Fruit fly (Drosophila melanogaster): ENCODE results near the gene Jon65Aiv.

Jon65Aiv gene

dm6 chr3L:5999888-6000287 is 39.1 kb upstream of the Jon65Aiv start:
- TF ChIP-seq cnc (optimal IDR thresholded peaks at IDR 0.05) (no peak), toe (GFP tag; optimal IDR thresholded peaks at IDR 0.05) (no peak), cic (GFP tag; optimal IDR thresholded peaks at IDR 0.05) (no peak)

- no peak for TF ChIP-seq Crg-1 (GFP tag; optimal IDR thresholded peaks at IDR 0.05)
- TF ChIP-seq tj (GFP tag; optimal IDR thresholded peaks at IDR 0.05) = no peak
- TF ChIP-seq pad (GFP tag; optimal IDR thresholded peaks at IDR 0.05) = no peak
- TF ChIP-seq CG33017 (tag; optimal IDR thresholded peaks at IDR 0.05) = no peak
- no peak for TF ChIP-seq Mnt (GFP tag; optimal IDR thresholded peaks at IDR 0.05)
- TF ChIP-seq CG1620 (GFP tag; optimal IDR thresholded peaks at IDR 0.05) = no peak
- no peak for TF ChIP-seq bab1 (GFP tag; optimal IDR thresholded peaks at IDR 0.05)
- TF ChIP-seq CG5204 (GFP tag; optimal IDR thresholded peaks at IDR 0.05) = no peak
- no peak for TF ChIP-seq CG11617 (GFP tag; optimal IDR thresholded peaks at IDR 0.05)
- no peak for TF ChIP-seq CG12768 (GFP tag; optimal IDR thresholded peaks at IDR 0.05)
- no peak for TF ChIP-seq cic (GFP tag; optimal IDR thresholded peaks at IDR 0.05)
- TF ChIP-seq cnc (optimal IDR thresholded peaks at IDR 0.05) = no peak
- no peak for TF ChIP-seq kay (GFP tag; ENCODE audit: borderline replicate concordance)
- TF ChIP-seq CG7045 (GFP tag; optimal IDR thresholded peaks at IDR 0.05) = no peak
- no peak for TF ChIP-seq CG7101 (tag; optimal IDR thresholded peaks at IDR 0.05)
- no peak for TF ChIP-seq ovo (GFP tag; optimal IDR thresholded peaks at IDR 0.05)
- no peak for TF ChIP-seq toe (GFP tag; optimal IDR thresholded peaks at IDR 0.05)
- no peak for TF ChIP-seq CG14711 (tag; optimal IDR thresholded peaks at IDR 0.05)
These were observed 38.0 kb upstream of the Jon65Aiv start for dm6 chr3L:6000938-6001337.

dm6 chr3L:6010921-6011320 is 28.0 kb upstream of the Jon65Aiv start, which contains the start of gene alphaKap4:
TSS of gene alphaKap4 (minus strand) at chr3L:6011021.
- TF ChIP-seq Crg-1 (GFP tag; optimal IDR thresholded peaks at IDR 0.05) (no peak), Mnt (GFP tag; optimal IDR thresholded peaks at IDR 0.05) (no peak), pad (GFP tag; optimal IDR thresholded peaks at IDR 0.05) (no peak), Hr96 (GFP tag; optimal IDR thresholded peaks at IDR 0.05) (no peak), CG7045 (GFP tag; optimal IDR thresholded peaks at IDR 0.05) (no peak), ovo (GFP tag; optimal IDR thresholded peaks at IDR 0.05) (no peak), CG5204 (GFP tag; optimal IDR thresholded peaks at IDR 0.05) (no peak), bab1 (GFP tag; optimal IDR thresholded peaks at IDR 0.05) (no peak), CG12768 (GFP tag; optimal IDR thresholded peaks at IDR 0.05) (no peak), cnc (optimal IDR thresholded peaks at IDR 0.05) (no peak), CG11617 (GFP tag; optimal IDR thresholded peaks at IDR 0.05) (no peak), CG1620 (GFP tag; optimal IDR thresholded peaks at IDR 0.05) (no peak), CG33017 (tag; optimal IDR thresholded peaks at IDR 0.05) (no peak), Clk (GFP tag; optimal IDR thresholded peaks at IDR 0.05) (no peak), toe (GFP tag; optimal IDR thresholded peaks at IDR 0.05) (no peak), kay (GFP tag; ENCODE audit: borderline replicate concordance) (no peak), tj (GFP tag; optimal IDR thresholded peaks at IDR 0.05) (no peak), cic (GFP tag; optimal IDR thresholded peaks at IDR 0.05) (no peak), CG14711 (tag; optimal IDR thresholded peaks at IDR 0.05) (no peak)

- no peak for TF ChIP-seq kay (GFP tag; ENCODE audit: borderline replicate concordance)
- no peak for TF ChIP-seq CG5204 (GFP tag; optimal IDR thresholded peaks at IDR 0.05)
- TF ChIP-seq pad (GFP tag; optimal IDR thresholded peaks at IDR 0.05) = no peak
- TF ChIP-seq cnc (optimal IDR thresholded peaks at IDR 0.05) = no peak
- no peak for TF ChIP-seq CG7101 (tag; optimal IDR thresholded peaks at IDR 0.05)
- TF ChIP-seq CG1620 (GFP tag; optimal IDR thresholded peaks at IDR 0.05) = no peak
- no peak for TF ChIP-seq bab1 (GFP tag; optimal IDR thresholded peaks at IDR 0.05)
- no peak for TF ChIP-seq cic (GFP tag; optimal IDR thresholded peaks at IDR 0.05)
- no peak for TF ChIP-seq tj (GFP tag; optimal IDR thresholded peaks at IDR 0.05)
- no peak for TF ChIP-seq Clk (GFP tag; optimal IDR thresholded peaks at IDR 0.05)
- no peak for TF ChIP-seq Crg-1 (GFP tag; optimal IDR thresholded peaks at IDR 0.05)
These were observed 26.0 kb upstream of the Jon65Aiv start for dm6 chr3L:6012950-6013349.

- TF ChIP-seq toe (GFP tag; optimal IDR thresholded peaks at IDR 0.05) = no peak
- TF ChIP-seq CG11617 (GFP tag; optimal IDR thresholded peaks at IDR 0.05) = no peak
- no peak for TF ChIP-seq cnc (optimal IDR thresholded peaks at IDR 0.05)
- no peak for TF ChIP-seq CG7101 (tag; optimal IDR thresholded peaks at IDR 0.05)
- no peak for TF ChIP-seq CG14711 (tag; optimal IDR thresholded peaks at IDR 0.05)
- no peak for TF ChIP-seq CG1620 (GFP tag; optimal IDR thresholded peaks at IDR 0.05)
- no peak for TF ChIP-seq Hr96 (GFP tag; optimal IDR thresholded peaks at IDR 0.05)
- TF ChIP-seq tj (GFP tag; optimal IDR thresholded peaks at IDR 0.05) = no peak
- no peak for TF ChIP-seq cic (GFP tag; optimal IDR thresholded peaks at IDR 0.05)
- no peak for TF ChIP-seq Mnt (GFP tag; optimal IDR thresholded peaks at IDR 0.05)
- no peak for TF ChIP-seq CG33017 (tag; optimal IDR thresholded peaks at IDR 0.05)
These were observed 16.8 kb upstream of the Jon65Aiv start for dm6 chr3L:6022142-6022541.

- TF ChIP-seq kay (GFP tag; ENCODE audit: borderline replicate concordance) = peak; percentile 25
- TF ChIP-seq cic (GFP tag; optimal IDR thresholded peaks at IDR 0.05) = no peak
These were observed 5.9 kb upstream of the Jon65Aiv start for dm6 chr3L:6033008-6033407.

- TF ChIP-seq cnc (optimal IDR thresholded peaks at IDR 0.05) (no peak), kay (GFP tag; ENCODE audit: borderline replicate concordance) (no peak), CG7045 (GFP tag; optimal IDR thresholded peaks at IDR 0.05) (no peak), Hr96 (GFP tag; optimal IDR thresholded peaks at IDR 0.05) (no peak), Mnt (GFP tag; optimal IDR thresholded peaks at IDR 0.05) (no peak), CG1620 (GFP tag; optimal IDR thresholded peaks at IDR 0.05) (no peak), CG11617 (GFP tag; optimal IDR thresholded peaks at IDR 0.05) (no peak)
These were observed 4.4 kb upstream of the Jon65Aiv start, which contains the start of gene CG10477 for dm6 chr3L:6034511-6034910. TSS of gene CG10477 (minus strand) at chr3L:6034611.
